Worm (Caenorhabditis elegans): ENCODE results near the gene gex-3.

gex-3 gene

DNA sequence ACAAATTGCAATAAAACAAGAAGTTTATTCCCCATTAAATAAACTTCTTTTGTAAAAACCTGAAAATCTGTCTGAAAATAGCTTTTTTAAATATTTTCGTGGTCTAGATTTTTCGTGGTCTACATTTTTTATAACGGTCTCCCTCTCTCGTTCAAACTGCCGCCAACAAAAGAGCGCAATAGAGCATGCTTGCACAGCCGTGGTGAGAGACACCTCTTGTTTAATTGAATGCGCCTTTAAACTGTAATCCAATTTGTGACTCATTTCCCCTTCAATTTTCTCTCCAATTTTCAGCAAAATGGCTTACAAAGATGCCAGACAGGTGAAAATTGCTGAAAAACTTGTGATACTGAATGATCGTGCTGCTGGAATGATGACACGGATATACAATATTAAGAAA is at the start of gene gex-3:
gex-3 (plus strand) TSS at position 295 of the 400 bp plus-strand sequence.
- TF ChIP-seq ztf-7 (tag; optimal IDR thresholded peaks at IDR 0.05), result no peak
- TF ChIP-seq pqm-1 (tag; optimal IDR thresholded peaks at IDR 0.05), result no peak
- TF ChIP-seq vab-7 (GFP tag; IDR thresholded peaks at IDR 0.05), result peak; percentile 58
- no peak for TF ChIP-seq ceh-32 (tag; optimal IDR thresholded peaks at IDR 0.05; ENCODE audit: poor library complexity)
- TF ChIP-seq hlh-30 (tag; optimal IDR thresholded peaks at IDR 0.05; ENCODE audit: insufficient read depth), result peak; percentile 82
- TF ChIP-seq mdl-1 (tag; optimal IDR thresholded peaks at IDR 0.05), result no peak
- TF ChIP-seq lim-7 (GFP tag; IDR thresholded peaks at IDR 0.05), result no peak
- TF ChIP-seq zip-2 (tag; optimal IDR thresholded peaks at IDR 0.05), result no peak
- no peak for TF ChIP-seq dmd-9 (GFP tag; IDR thresholded peaks at IDR 0.05)
- TF ChIP-seq madf-5 (GFP tag; IDR thresholded peaks at IDR 0.05), result no peak
- TF ChIP-seq php-3 (GFP tag; IDR thresholded peaks at IDR 0.05), result no peak
- TF ChIP-seq aha-1 (tag), result peak; percentile 98
- TF ChIP-seq duxl-1 (tag; optimal IDR thresholded peaks at IDR 0.05; ENCODE audit: poor library complexity), result no peak
- peak in 1 of 2 experiments; percentile 55 for TF ChIP-seq ZK546.5 (tag; optimal IDR thresholded peaks at IDR 0.05)
- no peak for TF ChIP-seq sdz-12 (GFP tag; optimal IDR thresholded peaks at IDR 0.05)
- TF ChIP-seq Y48G9A.11 (GFP tag; IDR thresholded peaks at IDR 0.05), result no peak
- no peak for TF ChIP-seq nhr-42 (GFP tag; IDR thresholded peaks at IDR 0.05)
- TF ChIP-seq saeg-2 (GFP tag; IDR thresholded peaks at IDR 0.05), result no peak
- no peak for TF ChIP-seq lir-3 (tag; optimal IDR thresholded peaks at IDR 0.05)
- TF ChIP-seq ces-1 (GFP tag; optimal IDR thresholded peaks at IDR 0.05), result peak; percentile 92
- no peak for TF ChIP-seq Y75B8A.6 (GFP tag; IDR thresholded peaks at IDR 0.05)
- no peak for TF ChIP-seq aly-2 (tag; optimal IDR thresholded peaks at IDR 0.05)
- peak; percentile 97 for TF ChIP-seq lin-38 (GFP tag; IDR thresholded peaks at IDR 0.05)
- TF ChIP-seq spr-1 (tag; optimal IDR thresholded peaks at IDR 0.05), result no peak
- no peak for TF ChIP-seq daf-12 (tag; optimal IDR thresholded peaks at IDR 0.05)
- no peak for TF ChIP-seq zip-11 (GFP tag; IDR thresholded peaks at IDR 0.05)
- TF ChIP-seq D1046.2 (GFP tag; IDR thresholded peaks at IDR 0.05), result no peak
- TF ChIP-seq zfp-3 (GFP tag; conservative IDR thresholded peaks at IDR 0.05), result no peak
- TF ChIP-seq skn-1 (tag; optimal IDR thresholded peaks at IDR 0.05), result no peak
- TF ChIP-seq snpc-4 (tag; optimal IDR thresholded peaks at IDR 0.05), result no peak
- no peak for TF ChIP-seq ztf-11 (tag; optimal IDR thresholded peaks at IDR 0.05)
- TF ChIP-seq dmd-8 (GFP tag; IDR thresholded peaks at IDR 0.05), result no peak
- TF ChIP-seq lin-15B (tag; optimal IDR thresholded peaks at IDR 0.05), result peak; percentile 61
- TF ChIP-seq tag-97 (GFP tag; IDR thresholded peaks at IDR 0.05), result no peak
- TF ChIP-seq daf-19 (GFP tag; conservative IDR thresholded peaks at IDR 0.05), result 0 out of 2 replicates have a peak, but pooled peaks have one; percentile 32
- TF ChIP-seq jun-1 (tag; optimal IDR thresholded peaks at IDR 0.05), result no peak
- peak; percentile 31 for TF ChIP-seq F49E8.2 (tag; optimal IDR thresholded peaks at IDR 0.05; ENCODE audit: borderline replicate concordance)
- no peak for TF ChIP-seq F10B5.3 (tag; optimal IDR thresholded peaks at IDR 0.05)
- peak; percentile 59 for TF ChIP-seq nhr-77 (tag; optimal IDR thresholded peaks at IDR 0.05)
- TF ChIP-seq zag-1 (tag; optimal IDR thresholded peaks at IDR 0.05), result no peak
- TF ChIP-seq egl-27 (tag; optimal IDR thresholded peaks at IDR 0.05), result no peak
- TF ChIP-seq attf-4 (tag; optimal IDR thresholded peaks at IDR 0.05), result no peak
- no peak for TF ChIP-seq gei-8 (GFP tag; optimal IDR thresholded peaks at IDR 0.05)
- TF ChIP-seq F26F4.8 (GFP tag; conservative IDR thresholded peaks at IDR 0.05), result no peak
- peak; percentile 2 for TF ChIP-seq nhr-11 (tag; optimal IDR thresholded peaks at IDR 0.05)
- peak; percentile 65 for TF ChIP-seq hmg-1.1 (GFP tag; IDR thresholded peaks at IDR 0.05)
- no peak for TF ChIP-seq pha-4 (GFP tag; IDR thresholded peaks at IDR 0.05)
- peak; percentile 69 for TF ChIP-seq pha-4 (tag; optimal IDR thresholded peaks at IDR 0.05)
- TF ChIP-seq nhr-28 (tag; optimal IDR thresholded peaks at IDR 0.05), result peak; percentile 43
- no peak for TF ChIP-seq ceh-62 (tag; optimal IDR thresholded peaks at IDR 0.05)
- TF ChIP-seq fos-1 (tag; optimal IDR thresholded peaks at IDR 0.05), result no peak
- TF ChIP-seq mes-2 (tag; optimal IDR thresholded peaks at IDR 0.05; ENCODE audit: poor library complexity, severe bottlenecking), result peak; percentile 92
- no peak for TF ChIP-seq ceh-44 (GFP tag; IDR thresholded peaks at IDR 0.05)
- no peak for TF ChIP-seq nhr-10 (tag; optimal IDR thresholded peaks at IDR 0.05)
